Fruit fly (Drosophila melanogaster): ENCODE measurements around the gene CG14926.

The CG14926 gene

DNA sequence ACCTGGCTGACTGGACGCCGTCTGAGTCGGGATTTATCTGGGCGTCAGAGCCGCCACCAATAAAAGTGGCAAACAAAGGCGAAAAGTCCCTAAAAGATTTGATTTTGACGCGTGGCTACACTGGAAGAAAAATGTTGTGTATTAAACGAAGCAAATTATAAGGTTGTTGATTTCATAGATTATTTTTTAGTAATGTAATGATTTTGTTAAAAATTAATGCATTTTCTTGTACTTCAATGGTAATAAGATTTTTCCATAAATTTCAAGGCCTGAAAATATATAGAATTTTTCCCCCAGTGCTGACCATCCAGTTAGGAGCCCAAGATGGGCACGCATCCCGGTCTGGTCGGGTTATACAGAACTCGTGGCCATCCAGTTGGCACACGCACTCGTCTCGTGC lies 4.9 kb downstream of the CG14926 start:
- TF ChIP-seq sr (GFP tag; IDR thresholded peaks at IDR 0.05) (no peak), CG6683 (GFP tag; optimal IDR thresholded peaks at IDR 0.05) (no peak), CG16779 (GFP tag; IDR thresholded peaks at IDR 0.05) (no peak), trem (tag; optimal IDR thresholded peaks at IDR 0.05) (no peak), esg (GFP tag; conservative IDR thresholded peaks at IDR 0.05) (no peak), CG10366 (GFP tag; IDR thresholded peaks at IDR 0.05) (no peak), Doc3 (GFP tag; IDR thresholded peaks at IDR 0.05; ENCODE audit: partially characterized antibody) (no peak), seq (GFP tag; IDR thresholded peaks at IDR 0.05) (no peak), CG4282 (GFP tag; optimal IDR thresholded peaks at IDR 0.05) (no peak), CG7372 (GFP tag; IDR thresholded peaks at IDR 0.05) (no peak), tio (GFP tag; optimal IDR thresholded peaks at IDR 0.05) (no peak), CG1792 (GFP tag; optimal IDR thresholded peaks at IDR 0.05) (no peak), Sox100B (GFP tag; optimal IDR thresholded peaks at IDR 0.05) (no peak), zen2 (GFP tag; IDR thresholded peaks at IDR 0.05; ENCODE audit: partially characterized antibody) (no peak), zf30C (GFP tag; optimal IDR thresholded peaks at IDR 0.05) (peak; percentile 88), scrt (GFP tag; optimal IDR thresholded peaks at IDR 0.05) (no peak), CTCF (GFP tag; optimal IDR thresholded peaks at IDR 0.05) (no peak), Kr (GFP tag; optimal IDR thresholded peaks at IDR 0.05) (peak; percentile 85), tx (GFP tag; optimal IDR thresholded peaks at IDR 0.05) (no peak), gce (GFP tag; IDR thresholded peaks at IDR 0.05) (no peak), nerfin-2 (GFP tag; IDR thresholded peaks at IDR 0.05; ENCODE audit: partially characterized antibody) (no peak), HmgD (GFP tag; optimal IDR thresholded peaks at IDR 0.05) (no peak), gcm (GFP tag; optimal IDR thresholded peaks at IDR 0.05) (peak; percentile 14), shn (GFP tag; optimal IDR thresholded peaks at IDR 0.05) (no peak), insv (GFP tag; optimal IDR thresholded peaks at IDR 0.05) (no peak), CG10979 (tag; optimal IDR thresholded peaks at IDR 0.05) (peak; percentile 65), ssp (GFP tag; IDR thresholded peaks at IDR 0.05) (no peak), CG8359 (GFP tag; optimal IDR thresholded peaks at IDR 0.05; ENCODE audit: borderline replicate concordance) (no peak), z (GFP tag; IDR thresholded peaks at IDR 0.05) (no peak), CG14710 (tag; optimal IDR thresholded peaks at IDR 0.05) (peak; percentile 24), CG34224 (GFP tag; IDR thresholded peaks at IDR 0.05; ENCODE audit: partially characterized antibody) (no peak), az2 (GFP tag; optimal IDR thresholded peaks at IDR 0.05) (peak; percentile 32), CG6791 (GFP tag; IDR thresholded peaks at IDR 0.05; ENCODE audit: partially characterized antibody) (no peak), hb (GFP tag; IDR thresholded peaks at IDR 0.05; ENCODE audit: partially characterized antibody) (no peak), Sry-β (GFP tag; optimal IDR thresholded peaks at IDR 0.05) (no peak), CG17802 (tag; optimal IDR thresholded peaks at IDR 0.05) (no peak), Rx (GFP tag; IDR thresholded peaks at IDR 0.05) (no peak), CG10209 (GFP tag; optimal IDR thresholded peaks at IDR 0.05) (peak; percentile 49), Blimp-1 (GFP tag; optimal IDR thresholded peaks at IDR 0.05) (no peak), kah (GFP tag; optimal IDR thresholded peaks at IDR 0.05) (no peak), CG33557 (GFP tag; optimal IDR thresholded peaks at IDR 0.05) (peak; percentile 51), al (GFP tag; IDR thresholded peaks at IDR 0.05) (no peak), Med (GFP tag) (no peak), CG9817 (tag; optimal IDR thresholded peaks at IDR 0.05) (no peak), CG17912 (GFP tag; optimal IDR thresholded peaks at IDR 0.05) (no peak), CG30431 (GFP tag; optimal IDR thresholded peaks at IDR 0.05) (peak; percentile 38), Poxn (GFP tag; IDR thresholded peaks at IDR 0.05) (no peak), MESR4 (GFP tag; optimal IDR thresholded peaks at IDR 0.05) (no peak), ci (GFP tag; IDR thresholded peaks at IDR 0.05) (no peak), pzg (GFP tag; optimal IDR thresholded peaks at IDR 0.05) (no peak), pita (GFP tag; optimal IDR thresholded peaks at IDR 0.05) (no peak)
